Fruit fly (Drosophila melanogaster) whole organism, wandering third instar larva: Measurements from ENCODE around the gene Srg2.

Source experiments
- Hr83 ChIP-seq: fragments of 200-300 bp; sonication (Bioruptor generic); optimal IDR thresholded peaks from 2 replicates; lab custom pipeline; 2016; ENCODE audit warnings: missing biosample characterization, mild to moderate bottlenecking, missing genetic modification characterization, moderate library complexity; ENCODE audit not compliant: poor library complexity, severe bottlenecking
- Jra ChIP-seq: sonication (Bioruptor generic); optimal IDR thresholded peaks from 2 replicates; lab custom pipeline; 2016; ENCODE audit warnings: missing biosample characterization, missing genetic modification characterization
- OdsH ChIP-seq: fragments of 200-800 bp; sonication (Bioruptor generic); optimal IDR thresholded peaks from 2 replicates; lab custom pipeline; 2016; ENCODE audit warnings: missing biosample characterization, mild to moderate bottlenecking, missing genetic modification characterization
- Rel ChIP-seq, 2 experiments: fragments of 200-800 bp; sonication (Bioruptor generic) in 1 of 2; optimal IDR thresholded peaks; 2 replicates in 1 of 2; 3 replicates in 1 of 2; lab custom pipeline; 2016 to 2019; ENCODE audit warnings: mild to moderate bottlenecking in 2 of 2, missing biosample characterization in 2 of 2, missing genetic modification characterization in 2 of 2, moderate library complexity in 1 of 2
- Sp1 ChIP-seq: fragments of 200-800 bp; sonication (Bioruptor generic); optimal IDR thresholded peaks from 3 replicates; lab custom pipeline; 2019; ENCODE audit warnings: missing biosample characterization, mild to moderate bottlenecking, missing genetic modification characterization, moderate library complexity
- dmrt93B ChIP-seq: fragments of 200-800 bp; sonication (Bioruptor generic); optimal IDR thresholded peaks from 2 replicates; lab custom pipeline; 2018; ENCODE audit warnings: missing biosample characterization, mild to moderate bottlenecking, missing genetic modification characterization
- ey ChIP-seq: fragments of 200-800 bp; sonication (Bioruptor generic); optimal IDR thresholded peaks from 2 replicates; lab custom pipeline; 2016; ENCODE audit warnings: missing biosample characterization, missing genetic modification characterization
- fru ChIP-seq: fragments of 200-800 bp; sonication (Bioruptor generic); optimal IDR thresholded peaks from 3 replicates; lab custom pipeline; 2016; ENCODE audit warnings: missing biosample characterization, mild to moderate bottlenecking, missing genetic modification characterization
- h ChIP-seq: fragments of 200-800 bp; sonication (Bioruptor generic); optimal IDR thresholded peaks from 3 replicates; lab custom pipeline; 2016; ENCODE audit warnings: missing biosample characterization, mild to moderate bottlenecking, missing genetic modification characterization
- pan ChIP-seq: fragments of >200 bp; optimal IDR thresholded peaks from 2 replicates; lab custom pipeline; 2017
- psq ChIP-seq: fragments of 200-800 bp; sonication (Bioruptor generic); optimal IDR thresholded peaks from 3 replicates; lab custom pipeline; 2017; ENCODE audit warnings: missing biosample characterization, mild to moderate bottlenecking, missing genetic modification characterization, moderate library complexity
- sage ChIP-seq: fragments of 200-800 bp; sonication (Bioruptor generic); optimal IDR thresholded peaks from 2 replicates; lab custom pipeline; 2016; ENCODE audit warnings: missing biosample characterization, mild to moderate bottlenecking, missing genetic modification characterization
- usp ChIP-seq: fragments of >200 bp; optimal IDR thresholded peaks from 2 replicates; lab custom pipeline; 2017; ENCODE audit warnings: missing biosample characterization, missing genetic modification characterization

- TF ChIP-seq sage (no peak), Rel (GFP tag; optimal IDR thresholded peaks at IDR 0.05; lab: Kevin White, UChicago) (no peak), Rel (tag; optimal IDR thresholded peaks at IDR 0.05; lab: Kevin White, UChicago) (no peak), dmrt93B (GFP tag; lab: Kevin White, UChicago) (no peak), usp (no peak), pan (lab: Kevin White, UChicago) (no peak), Hr83 (GFP tag; lab: Kevin White, UChicago) (no peak), psq (GFP tag; lab: Kevin White, UChicago) (no peak), ey (GFP tag; lab: Kevin White, UChicago) (no peak), OdsH (no peak), h (GFP tag; lab: Kevin White, UChicago) (no peak), Sp1 (no peak), Jra (GFP tag; lab: Kevin White, UChicago) (no peak), fru (GFP tag; lab: Kevin White, UChicago) (no peak)
These were observed 19.4 kb downstream of the Srg2 start for dm6 chr3L:10078551-10078950.
